Fruit fly (Drosophila melanogaster) Kc167 (cell line): ENCODE data around the gene CG11403.

Experiments
- Myc ChIP-seq: fragments of >200 bp; optimal IDR thresholded peaks from 2 replicates; lab custom pipeline; 2017; ENCODE audit warnings: missing external identifiers
- Sin3A ChIP-seq: fragments of >200 bp; optimal IDR thresholded peaks from 2 replicates; lab custom pipeline; 2018; ENCODE audit warnings: missing external identifiers
- h ChIP-seq: fragments of >200 bp; optimal IDR thresholded peaks from 3 replicates; lab custom pipeline; 2018; ENCODE audit warnings: missing external identifiers
- insv ChIP-seq: fragments of >200 bp; optimal IDR thresholded peaks from 3 replicates; lab custom pipeline; 2018; ENCODE audit warnings: missing external identifiers
- psq ChIP-seq: fragments of >200 bp; optimal IDR thresholded peaks from 2 replicates; lab custom pipeline; 2017; ENCODE audit warnings: missing external identifiers
- ttk ChIP-seq: sonication (Bioruptor generic); optimal IDR thresholded peaks from 2 replicates; lab custom pipeline; 2017; ENCODE audit warnings: missing external identifiers

Gene CG11403

DNA sequence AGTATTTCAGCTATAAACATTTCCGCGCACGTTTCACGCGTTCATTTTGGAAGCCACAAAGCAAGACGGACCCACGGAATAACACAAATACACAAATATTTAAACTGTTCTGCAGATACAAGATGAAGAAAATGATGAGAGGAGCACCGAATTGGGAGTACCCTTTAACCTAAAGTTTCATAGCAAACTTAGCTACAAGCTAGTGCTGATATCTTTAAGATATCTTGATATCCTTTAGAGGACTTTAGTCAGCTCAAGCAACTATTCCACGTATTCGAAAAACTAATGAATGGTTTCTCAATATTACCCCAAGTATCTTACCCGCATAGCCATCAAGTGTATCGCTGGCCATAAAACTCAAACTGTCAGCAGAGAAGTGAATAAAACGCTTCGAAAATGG, 16.4 kb upstream of the CG11403 start:
- TF ChIP-seq h (lab: Kevin White, UChicago), result no peak
- TF ChIP-seq psq (lab: Kevin White, UChicago), result no peak
- no peak for TF ChIP-seq Myc
- TF ChIP-seq ttk (lab: Kevin White, UChicago), result no peak
- no peak for TF ChIP-seq Sin3A (lab: Kevin White, UChicago)
- TF ChIP-seq insv (lab: Kevin White, UChicago), result no peak

DNA sequence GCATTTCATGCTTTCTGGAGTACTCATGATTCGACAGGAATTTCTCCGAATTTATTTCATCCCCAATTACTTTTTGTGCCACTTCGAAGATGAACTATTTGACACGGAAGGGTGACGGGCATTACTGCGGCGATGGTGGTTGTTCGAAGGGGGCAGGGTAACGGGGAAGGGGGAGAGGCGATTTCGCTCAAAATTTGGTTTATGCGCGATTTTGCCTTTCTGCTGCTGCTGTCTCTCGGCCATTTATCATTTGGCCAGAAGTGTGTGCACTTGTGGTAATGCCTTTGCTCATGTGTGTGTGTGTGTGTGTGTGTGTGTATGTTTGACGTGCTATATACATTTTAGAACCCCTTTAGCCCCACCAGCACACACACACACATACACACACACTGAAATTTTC, 13.3 kb upstream of the CG11403 start:
- TF ChIP-seq insv (lab: Kevin White, UChicago), result no peak
- TF ChIP-seq h (lab: Kevin White, UChicago), result no peak
- no peak for TF ChIP-seq Sin3A (lab: Kevin White, UChicago)
- no peak for TF ChIP-seq ttk (lab: Kevin White, UChicago)
- TF ChIP-seq psq (lab: Kevin White, UChicago), result no peak

DNA sequence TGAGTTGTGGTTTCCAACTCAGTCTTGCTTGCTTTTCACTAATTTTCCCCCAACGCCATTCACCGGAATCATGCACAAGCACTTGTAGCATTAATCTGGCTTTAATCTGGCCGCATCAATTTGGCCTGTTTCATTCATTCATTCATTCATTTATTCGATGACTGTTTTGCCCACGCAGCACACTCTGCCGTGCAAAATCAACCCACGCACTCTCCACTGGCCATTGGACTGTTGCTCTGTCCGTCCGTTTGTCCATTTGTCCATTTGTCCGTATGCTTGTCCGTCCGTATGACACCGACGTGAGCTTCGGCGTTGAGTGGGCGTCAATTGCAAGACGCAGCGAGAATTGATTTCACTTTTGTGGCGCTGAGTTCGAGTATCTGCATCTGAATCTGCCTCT, 10.4 kb upstream of the CG11403 start:
- TF ChIP-seq Sin3A (lab: Kevin White, UChicago) (no peak), h (lab: Kevin White, UChicago) (no peak), ttk (lab: Kevin White, UChicago) (no peak), insv (lab: Kevin White, UChicago) (no peak), Myc (no peak), psq (lab: Kevin White, UChicago) (no peak)

DNA sequence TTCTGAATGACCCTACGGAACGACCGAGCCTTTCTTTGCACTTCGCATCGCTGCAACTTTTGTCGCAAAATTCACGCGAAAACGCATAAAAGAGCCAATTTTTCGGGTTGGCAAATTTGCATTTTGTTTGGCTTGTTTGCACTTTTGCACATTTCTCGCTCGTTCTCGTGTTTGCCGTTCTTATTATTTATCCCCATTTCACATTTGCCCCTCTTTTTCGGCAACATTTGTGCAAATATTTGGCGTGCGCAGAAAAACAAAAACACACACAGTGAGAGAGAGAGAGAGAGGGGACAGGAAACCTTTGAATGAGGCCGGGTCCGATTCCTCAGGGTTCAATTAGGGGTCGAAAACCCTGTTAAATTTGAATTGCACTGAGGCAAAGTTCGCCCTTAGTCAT, 9.9 kb upstream of the CG11403 start:
- no peak for TF ChIP-seq Sin3A (lab: Kevin White, UChicago)
- TF ChIP-seq Myc, result no peak
- TF ChIP-seq ttk (lab: Kevin White, UChicago), result no peak
- TF ChIP-seq psq (lab: Kevin White, UChicago), result no peak
- TF ChIP-seq h (lab: Kevin White, UChicago), result no peak
- no peak for TF ChIP-seq insv (lab: Kevin White, UChicago)

DNA sequence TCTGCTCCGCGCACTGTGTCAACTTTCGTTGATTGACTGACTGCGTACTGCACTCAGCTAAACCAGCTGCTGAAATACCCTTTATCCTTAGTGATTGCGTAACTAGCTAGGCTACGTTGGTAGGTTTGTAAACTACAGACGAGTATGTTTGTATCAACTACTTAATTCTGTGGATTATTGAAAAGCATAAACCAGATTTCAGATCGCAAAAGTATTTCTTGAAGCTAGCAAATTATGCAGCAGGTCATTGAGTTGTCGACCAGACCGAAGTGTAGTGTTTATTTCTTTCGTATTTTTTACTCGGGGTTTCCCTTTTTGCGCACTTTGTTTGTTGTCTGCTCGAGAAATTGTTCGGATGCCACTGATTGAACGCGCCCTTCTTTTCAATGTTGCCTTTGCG, 9.1 kb upstream of the CG11403 start:
- no peak for TF ChIP-seq h (lab: Kevin White, UChicago)

DNA sequence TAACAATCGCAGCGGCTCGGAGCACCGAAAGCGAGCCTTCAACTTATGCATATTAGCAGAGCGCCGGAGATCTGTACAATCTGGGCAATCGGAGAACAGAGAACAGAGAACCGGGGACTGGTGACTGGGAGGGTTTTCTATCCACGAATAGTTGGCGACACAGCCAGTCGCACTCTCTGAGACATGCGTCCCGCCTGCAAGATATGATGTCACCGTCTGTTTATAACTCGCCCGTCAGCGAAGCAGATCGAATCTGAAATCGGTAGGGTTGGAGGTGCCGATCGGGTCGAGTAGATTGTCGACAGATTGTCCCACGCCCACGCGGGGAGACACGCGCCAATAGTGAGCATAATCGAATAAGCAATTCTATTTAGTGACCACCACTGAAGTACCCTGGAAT, 2.4 kb upstream of the CG11403 start:
- TF ChIP-seq Sin3A (lab: Kevin White, UChicago) (no peak), h (lab: Kevin White, UChicago) (no peak), ttk (lab: Kevin White, UChicago) (no peak), psq (lab: Kevin White, UChicago) (no peak), insv (lab: Kevin White, UChicago) (no peak), Myc (no peak)

DNA sequence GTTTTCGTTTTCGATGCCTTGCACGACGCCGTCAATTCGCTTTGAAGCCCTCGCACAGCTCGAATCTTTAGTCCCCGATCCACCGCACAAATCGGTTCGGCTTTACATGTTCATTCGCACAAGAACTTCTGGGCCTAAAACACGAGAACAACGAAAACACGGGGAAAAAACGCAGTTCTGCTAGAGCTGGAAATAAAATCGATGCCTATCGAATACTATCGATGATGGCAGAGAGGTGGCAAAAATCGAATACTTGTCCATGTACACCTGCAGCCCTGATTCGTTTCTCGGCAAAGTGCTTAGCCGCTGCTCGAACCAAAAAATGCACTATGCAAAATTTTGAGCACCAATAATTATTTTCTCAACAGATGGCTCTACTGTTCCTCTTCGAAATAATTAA, 3.2 kb downstream of the CG11403 start, which contains the start of gene CG3638:
CG3638 (minus strand) TSS at position 210 of the 400 bp plus-strand sequence.
- TF ChIP-seq ttk (lab: Kevin White, UChicago), result no peak
- no peak for TF ChIP-seq Sin3A (lab: Kevin White, UChicago)
- peak; percentile 24 for TF ChIP-seq psq (lab: Kevin White, UChicago)
- TF ChIP-seq Myc, result no peak
- no peak for TF ChIP-seq h (lab: Kevin White, UChicago)
- TF ChIP-seq insv (lab: Kevin White, UChicago), result no peak

DNA sequence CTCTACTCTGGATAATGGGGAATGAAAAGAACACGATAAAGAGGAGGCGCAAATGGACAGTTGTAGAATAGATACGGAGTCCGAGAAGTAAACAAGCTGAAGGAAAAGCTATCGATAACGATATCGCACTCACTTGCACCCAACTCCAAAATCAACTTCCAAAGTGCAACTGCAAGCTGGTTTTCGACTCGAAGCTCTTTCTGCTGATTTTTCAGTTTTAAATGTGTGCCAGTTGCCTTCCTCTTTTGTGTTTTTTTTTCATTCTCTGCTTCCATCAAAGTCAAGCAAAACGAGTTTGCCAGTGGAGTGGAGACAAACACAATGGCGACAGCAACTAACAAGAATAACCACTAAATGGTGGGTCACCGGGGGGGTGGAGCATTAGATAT, 4.1 kb downstream of the CG11403 start:
- TF ChIP-seq h (lab: Kevin White, UChicago), result no peak
- TF ChIP-seq psq (lab: Kevin White, UChicago), result no peak
- TF ChIP-seq ttk (lab: Kevin White, UChicago), result no peak
- no peak for TF ChIP-seq Sin3A (lab: Kevin White, UChicago)
- TF ChIP-seq insv (lab: Kevin White, UChicago), result no peak
- no peak for TF ChIP-seq Myc

DNA sequence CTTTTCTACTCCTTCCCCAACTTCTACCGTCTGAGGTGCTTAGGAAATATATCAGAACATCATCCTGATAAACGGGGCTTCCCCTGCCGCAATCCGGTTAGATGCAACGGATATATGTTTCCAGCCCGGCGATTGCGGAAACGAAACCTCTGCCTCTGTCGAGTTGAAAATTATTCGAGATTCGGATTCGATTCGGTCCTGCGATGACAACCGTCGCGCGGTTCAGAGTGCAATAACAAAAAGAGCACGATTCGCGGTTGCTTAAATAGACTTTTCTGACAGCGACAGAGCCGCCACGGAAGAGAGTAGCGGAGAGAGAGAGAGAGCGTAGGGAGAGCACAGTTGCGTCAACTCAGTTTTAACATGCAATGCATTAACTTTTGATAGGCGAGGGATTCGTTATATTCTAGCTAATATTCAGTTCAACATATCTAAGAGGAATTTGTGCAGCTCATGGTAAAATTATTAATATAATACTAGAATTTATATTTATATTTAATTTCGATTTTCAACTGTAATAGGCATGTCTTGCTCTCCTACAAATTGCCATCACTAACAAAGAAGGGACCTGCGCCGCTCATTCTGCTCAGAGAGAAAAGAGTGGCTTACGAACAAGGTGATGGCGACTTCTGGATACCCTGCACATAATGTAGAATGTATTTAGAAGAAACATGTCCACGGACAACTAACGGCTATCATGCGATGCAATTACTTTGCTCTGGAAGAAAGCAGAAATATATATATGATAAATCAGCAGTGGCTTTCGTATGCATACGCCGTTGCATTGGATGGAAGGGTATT, 4.7 kb downstream of the CG11403 start:
- TF ChIP-seq Sin3A (lab: Kevin White, UChicago) (no peak), Myc (no peak), psq (lab: Kevin White, UChicago) (no peak), ttk (lab: Kevin White, UChicago) (no peak), insv (lab: Kevin White, UChicago) (no peak), h (lab: Kevin White, UChicago) (no peak)

DNA sequence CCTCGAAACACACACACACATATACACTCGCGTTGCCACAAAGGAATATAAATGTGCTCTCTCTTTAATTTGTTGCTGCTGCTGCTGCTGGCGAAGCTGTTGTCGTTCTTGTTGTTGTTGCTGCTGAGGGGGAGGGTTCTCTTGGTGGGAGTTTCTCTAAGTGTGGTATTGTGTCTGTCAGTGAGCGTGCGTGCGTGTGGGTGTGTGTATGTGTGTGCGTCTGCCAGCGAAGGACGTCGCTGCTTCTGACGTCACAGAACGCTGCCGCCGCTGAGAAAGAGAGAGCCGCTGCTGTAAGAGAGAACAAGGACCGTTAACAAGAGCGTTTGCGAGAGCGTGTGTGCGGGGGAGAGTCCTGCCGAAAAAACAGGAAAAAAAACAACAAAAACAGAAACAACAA, 5.7 kb downstream of the CG11403 start:
- no peak for TF ChIP-seq psq (lab: Kevin White, UChicago)
- TF ChIP-seq h (lab: Kevin White, UChicago), result no peak
- no peak for TF ChIP-seq ttk (lab: Kevin White, UChicago)
- TF ChIP-seq insv (lab: Kevin White, UChicago), result no peak
- no peak for TF ChIP-seq Sin3A (lab: Kevin White, UChicago)
- no peak for TF ChIP-seq Myc

DNA sequence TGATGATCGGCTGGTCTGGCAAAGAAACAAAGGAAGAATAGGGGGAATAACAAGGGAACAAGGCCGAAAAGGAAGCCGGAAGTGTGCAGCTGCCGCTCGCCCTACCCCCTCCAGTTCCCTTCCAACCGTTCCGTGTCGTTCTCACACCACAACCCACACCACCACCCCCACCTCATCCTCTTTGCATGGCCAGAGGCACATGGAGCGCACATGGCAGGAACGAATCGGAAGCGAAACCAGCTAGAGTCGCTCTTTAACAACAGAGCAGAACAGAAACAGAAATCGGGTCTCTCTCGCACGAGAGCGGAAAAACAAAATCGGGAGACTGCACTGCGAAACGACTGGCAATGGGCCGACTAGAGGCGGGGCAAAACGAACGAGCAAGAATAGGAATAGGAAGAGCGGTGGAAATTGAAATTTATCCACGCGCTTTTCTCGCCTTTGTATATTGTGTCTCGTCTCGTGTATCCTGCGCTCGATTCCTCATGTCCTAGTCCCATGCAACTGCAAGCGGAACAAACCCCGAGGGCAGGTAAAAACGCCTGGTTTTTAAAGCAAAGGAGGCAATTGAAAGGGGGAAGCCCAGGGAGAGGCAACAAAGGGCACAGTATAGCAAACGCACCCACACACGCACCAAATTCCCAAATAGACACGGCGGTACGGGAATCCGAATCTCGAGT, 7.0 kb downstream of the CG11403 start:
- TF ChIP-seq Myc, result no peak
- no peak for TF ChIP-seq h (lab: Kevin White, UChicago)
- no peak for TF ChIP-seq insv (lab: Kevin White, UChicago)
- TF ChIP-seq psq (lab: Kevin White, UChicago), result no peak
- no peak for TF ChIP-seq Sin3A (lab: Kevin White, UChicago)
- no peak for TF ChIP-seq ttk (lab: Kevin White, UChicago)

DNA sequence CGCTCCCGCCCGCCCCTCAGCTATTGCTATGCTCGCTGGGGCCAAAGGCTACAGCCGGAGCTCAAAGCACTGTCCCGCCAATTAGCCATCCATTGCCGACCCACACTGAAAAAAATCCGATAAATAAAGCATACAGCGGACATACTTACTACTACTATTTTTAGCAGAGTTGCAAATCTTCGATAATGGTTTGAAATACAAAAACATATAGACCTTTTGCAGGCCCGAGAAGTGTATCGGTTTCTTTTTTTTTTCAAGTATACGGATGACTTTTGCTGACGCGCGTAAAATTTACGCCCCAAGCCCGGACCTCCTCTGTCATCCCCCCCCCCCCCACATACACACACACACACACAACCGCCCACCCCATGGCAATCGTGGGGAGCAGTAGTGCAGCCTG, 8.0 kb downstream of the CG11403 start:
- TF ChIP-seq psq (lab: Kevin White, UChicago), result no peak
- no peak for TF ChIP-seq Sin3A (lab: Kevin White, UChicago)
- no peak for TF ChIP-seq ttk (lab: Kevin White, UChicago)
- TF ChIP-seq h (lab: Kevin White, UChicago), result no peak
- no peak for TF ChIP-seq insv (lab: Kevin White, UChicago)
- TF ChIP-seq Myc, result no peak
